Worm (Caenorhabditis elegans): ENCODE results near the gene C01G10.15.
A peak's percentile ranks its signal among the peaks of the same experiment; 100 is the strongest.

DNA sequence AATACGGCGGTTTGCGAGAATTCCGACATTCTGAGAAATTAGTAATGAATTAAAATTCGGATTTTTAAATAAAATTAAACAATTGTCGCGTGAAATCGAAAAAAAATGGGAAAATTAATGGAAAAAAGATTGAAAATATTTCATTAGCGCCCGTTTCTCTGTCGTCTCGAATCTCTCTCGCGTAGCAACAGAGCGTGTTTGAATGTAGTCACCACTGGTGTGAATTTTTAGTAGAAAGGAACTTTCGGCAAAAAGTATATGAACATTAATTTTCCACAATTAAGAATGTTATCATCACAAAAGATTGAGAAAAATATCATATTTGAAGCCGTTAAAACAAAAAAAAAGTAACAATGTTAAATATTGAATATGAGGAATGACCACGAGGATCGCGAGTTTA is 49.7 kb upstream of the C01G10.15 start, which contains the start of gene aipl-1:
- TF ChIP-seq hmbx-1 (tag; optimal IDR thresholded peaks at IDR 0.05) (no peak), hnd-1 (tag; optimal IDR thresholded peaks at IDR 0.05) (no peak), tbx-37 (GFP tag; conservative IDR thresholded peaks at IDR 0.05) (peak; percentile 42; the same call in 1 of the 2 replicates), scrt-1 (GFP tag; IDR thresholded peaks at IDR 0.05) (no peak), ceh-13 (GFP tag; optimal IDR thresholded peaks at IDR 0.05) (no peak), ama-1 (optimal IDR thresholded peaks at IDR 0.05) (no peak), tbx-11 (GFP tag; IDR thresholded peaks at IDR 0.05) (no peak), F13C5.2 (tag; optimal IDR thresholded peaks at IDR 0.05) (no peak)

Data from whole organism, early embryonic.